Fruit fly (Drosophila melanogaster) Kc167 (cell line): ENCODE results near the gene CG6763.

Experiments used
- Sin3A ChIP-seq: fragments of >200 bp; optimal IDR thresholded peaks from 2 replicates; lab custom pipeline; 2018; ENCODE audit warnings: missing external identifiers
- h ChIP-seq: fragments of >200 bp; optimal IDR thresholded peaks from 3 replicates; lab custom pipeline; 2018; ENCODE audit warnings: missing external identifiers
- psq ChIP-seq: fragments of >200 bp; optimal IDR thresholded peaks from 2 replicates; lab custom pipeline; 2017; ENCODE audit warnings: missing external identifiers
- ttk ChIP-seq: sonication (Bioruptor generic); optimal IDR thresholded peaks from 2 replicates; lab custom pipeline; 2017; ENCODE audit warnings: missing external identifiers

- TF ChIP-seq Sin3A (lab: Kevin White, UChicago) (no peak), psq (lab: Kevin White, UChicago) (no peak), h (lab: Kevin White, UChicago) (no peak), ttk (lab: Kevin White, UChicago) (no peak)
Measured at dm6 chr3R:23335577-23335976, 51.8 kb downstream of the CG6763 start.
